Fruit fly (Drosophila melanogaster) whole organism, prepupa: ENCODE data around the gene CG10959.

ENCODE experiments used
- Blimp-1 ChIP-seq: fragments of 200-800 bp; sonication (Bioruptor generic); optimal IDR thresholded peaks from 3 replicates; lab custom pipeline; 2017; ENCODE audit warnings: missing biosample characterization, missing genetic modification characterization, mild to moderate bottlenecking, moderate library complexity, missing genetic modification reagents
- CG10631 ChIP-seq: fragments of 200-800 bp; sonication (Bioruptor generic); optimal IDR thresholded peaks from 2 replicates; lab custom pipeline; 2016; ENCODE audit warnings: missing biosample characterization, missing genetic modification characterization
- CG10669 ChIP-seq: fragments of 200-800 bp; sonication (Bioruptor generic); optimal IDR thresholded peaks from 3 replicates; lab custom pipeline; 2018; ENCODE audit warnings: missing biosample characterization, mild to moderate bottlenecking, missing genetic modification characterization, moderate library complexity
- CG11294 ChIP-seq: fragments of 200-800 bp; sonication (Bioruptor generic); IDR thresholded peaks from 2 replicates; pipeline ENCODE4 v1.3.6; 2022; ENCODE audit warnings: missing biosample characterization, missing genetic modification characterization
- CG11902 ChIP-seq: fragments of 200-800 bp; sonication (Bioruptor generic); optimal IDR thresholded peaks from 3 replicates; lab custom pipeline; 2016; ENCODE audit warnings: missing biosample characterization, missing genetic modification characterization
- CG15336 ChIP-seq: fragments of 200-800 bp; sonication (Bioruptor generic); IDR thresholded peaks from 2 replicates; pipeline ENCODE4 v1.3.6; 2022; ENCODE audit warnings: missing biosample characterization, missing genetic modification characterization
- CG1621 ChIP-seq: fragments of 200-800 bp; sonication (Bioruptor generic); optimal IDR thresholded peaks from 3 replicates; lab custom pipeline; 2018; ENCODE audit warnings: missing biosample characterization, mild to moderate bottlenecking, missing genetic modification characterization
- CG16779 ChIP-seq: fragments of 200-800 bp; sonication (Bioruptor generic); optimal IDR thresholded peaks from 3 replicates; lab custom pipeline; 2017; ENCODE audit warnings: missing biosample characterization, mild to moderate bottlenecking, missing genetic modification characterization
- CG3032 ChIP-seq: fragments of 200-800 bp; optimal IDR thresholded peaks from 2 replicates; lab custom pipeline; 2019; ENCODE audit warnings: missing biosample characterization, mild to moderate bottlenecking, missing genetic modification characterization, moderate library complexity
- CG31627 ChIP-seq: fragments of 200-800 bp; sonication (Bioruptor generic); optimal IDR thresholded peaks from 3 replicates; lab custom pipeline; 2016; ENCODE audit warnings: missing biosample characterization, missing genetic modification characterization
- CG32006 ChIP-seq: fragments of 200-800 bp; sonication (Bioruptor generic); optimal IDR thresholded peaks from 3 replicates; lab custom pipeline; 2017; ENCODE audit warnings: missing biosample characterization, mild to moderate bottlenecking, missing genetic modification characterization
- CG34406 ChIP-seq: fragments of 200-800 bp; sonication (Bioruptor generic); optimal IDR thresholded peaks from 3 replicates; lab custom pipeline; 2016; ENCODE audit warnings: missing biosample characterization, missing genetic modification characterization
- CG3919 ChIP-seq: fragments of 200-800 bp; sonication (Bioruptor generic); optimal IDR thresholded peaks from 3 replicates; lab custom pipeline; 2016; ENCODE audit warnings: missing biosample characterization, missing genetic modification characterization
- CG4318 ChIP-seq: fragments of 200-800 bp; sonication (Bioruptor generic); optimal IDR thresholded peaks from 3 replicates; lab custom pipeline; 2017; ENCODE audit warnings: missing biosample characterization, mild to moderate bottlenecking, missing genetic modification characterization
- CG6276 ChIP-seq: fragments of 200-800 bp; sonication (Bioruptor generic); optimal IDR thresholded peaks from 2 replicates; lab custom pipeline; 2017; ENCODE audit warnings: missing biosample characterization, mild to moderate bottlenecking, missing genetic modification characterization
- CG6792 ChIP-seq: fragments of 200-800 bp; sonication (Bioruptor generic); optimal IDR thresholded peaks from 3 replicates; lab custom pipeline; 2016; ENCODE audit warnings: missing biosample characterization, missing genetic modification characterization
- CG6808 ChIP-seq: fragments of 200-800 bp; sonication (Bioruptor generic); optimal IDR thresholded peaks from 3 replicates; lab custom pipeline; 2017; ENCODE audit warnings: missing biosample characterization, missing genetic modification characterization, mild to moderate bottlenecking, moderate library complexity, missing genetic modification reagents
- CG7368 ChIP-seq: fragments of 200-800 bp; sonication (Bioruptor generic); optimal IDR thresholded peaks from 3 replicates; lab custom pipeline; 2016; ENCODE audit warnings: missing biosample characterization, missing genetic modification characterization
- CG8119 ChIP-seq: fragments of 200-800 bp; sonication (Bioruptor generic); IDR thresholded peaks from 3 replicates; pipeline ENCODE4 v1.3.6; 2022; ENCODE audit warnings: missing biosample characterization, missing genetic modification characterization
- CG8319 ChIP-seq: fragments of 200-800 bp; sonication (Bioruptor generic); optimal IDR thresholded peaks from 3 replicates; lab custom pipeline; 2016; ENCODE audit warnings: missing biosample characterization, missing genetic modification characterization
- CG8632 ChIP-seq: fragments of 200-800 bp; sonication (Bioruptor generic); optimal IDR thresholded peaks from 3 replicates; lab custom pipeline; 2016; ENCODE audit warnings: missing biosample characterization, missing genetic modification characterization
- Eip75B ChIP-seq: fragments of 200-800 bp; sonication (Bioruptor generic); optimal IDR thresholded peaks from 3 replicates; lab custom pipeline; 2016; ENCODE audit warnings: missing biosample characterization, missing genetic modification characterization
- Eip78C ChIP-seq: fragments of 200-800 bp; sonication (Bioruptor generic); peaks from one replicate; lab custom pipeline; 2016; ENCODE audit warnings: missing biosample characterization, missing genetic modification characterization
- Eip93F ChIP-seq: fragments of 200-800 bp; sonication (Bioruptor generic); optimal IDR thresholded peaks from 2 replicates; lab custom pipeline; 2016; ENCODE audit warnings: missing biosample characterization, mild to moderate bottlenecking, missing genetic modification characterization
- Ets21C ChIP-seq: fragments of 200-800 bp; sonication (Bioruptor generic); optimal IDR thresholded peaks from 3 replicates; lab custom pipeline; 2016; ENCODE audit warnings: missing biosample characterization, missing genetic modification characterization
- Ets96B ChIP-seq: fragments of 200-800 bp; optimal IDR thresholded peaks from 2 replicates; lab custom pipeline; 2019; ENCODE audit warnings: missing biosample characterization, mild to moderate bottlenecking, missing genetic modification characterization, moderate library complexity
- Gug ChIP-seq: fragments of 200-800 bp; sonication (Bioruptor generic); IDR thresholded peaks from 2 replicates; pipeline ENCODE4 v1.3.6; 2022; ENCODE audit warnings: missing biosample characterization, missing genetic modification characterization
- Hr38 ChIP-seq: sonication (Bioruptor generic); optimal IDR thresholded peaks from 2 replicates; lab custom pipeline; 2016; ENCODE audit warnings: missing biosample characterization, missing genetic modification characterization
- Hr39 ChIP-seq: fragments of 200-800 bp; sonication (Bioruptor generic); optimal IDR thresholded peaks from 2 replicates; lab custom pipeline; 2016; ENCODE audit warnings: missing biosample characterization, missing genetic modification characterization
- Hr4 ChIP-seq: fragments of 200-800 bp; sonication (Bioruptor generic); optimal IDR thresholded peaks from 3 replicates; lab custom pipeline; 2016; ENCODE audit warnings: missing biosample characterization, missing genetic modification characterization
- Met ChIP-seq: fragments of 200-800 bp; sonication (Bioruptor generic); optimal IDR thresholded peaks from 3 replicates; lab custom pipeline; 2016; ENCODE audit warnings: missing biosample characterization, missing genetic modification characterization
- Smox ChIP-seq: fragments of 200-800 bp; sonication (Bioruptor generic); optimal IDR thresholded peaks from 3 replicates; lab custom pipeline; 2016; ENCODE audit warnings: missing biosample characterization, missing genetic modification characterization
- Sox102F ChIP-seq: fragments of 200-800 bp; sonication (Bioruptor generic); optimal IDR thresholded peaks from 2 replicates; lab custom pipeline; 2016; ENCODE audit warnings: missing biosample characterization, mild to moderate bottlenecking, missing genetic modification characterization
- Sox14 ChIP-seq: fragments of 200-800 bp; sonication (Bioruptor generic); optimal IDR thresholded peaks from 3 replicates; lab custom pipeline; 2016; ENCODE audit warnings: missing biosample characterization, missing genetic modification characterization
- Sox15 ChIP-seq: fragments of 200-800 bp; sonication (Bioruptor generic); optimal IDR thresholded peaks from 3 replicates; lab custom pipeline; 2016; ENCODE audit warnings: missing biosample characterization, missing genetic modification characterization
- achi ChIP-seq: fragments of 200-800 bp; sonication (Bioruptor generic); optimal IDR thresholded peaks from 3 replicates; lab custom pipeline; 2016; ENCODE audit warnings: missing biosample characterization, missing genetic modification characterization
- acj6 ChIP-seq: fragments of 200-800 bp; sonication (Bioruptor generic); optimal IDR thresholded peaks from 3 replicates; lab custom pipeline; 2016; ENCODE audit warnings: missing biosample characterization, missing genetic modification characterization
- cyc ChIP-seq: fragments of 200-800 bp; sonication (Bioruptor generic); optimal IDR thresholded peaks from 3 replicates; lab custom pipeline; 2016; ENCODE audit warnings: missing biosample characterization, missing genetic modification characterization
- dac ChIP-seq: fragments of 200-800 bp; sonication (Bioruptor generic); optimal IDR thresholded peaks from 2 replicates; lab custom pipeline; 2017; ENCODE audit warnings: missing biosample characterization, mild to moderate bottlenecking, missing genetic modification characterization
- dsx ChIP-seq: fragments of 200-800 bp; optimal IDR thresholded peaks from 3 replicates; lab custom pipeline; 2019; ENCODE audit warnings: missing biosample characterization, mild to moderate bottlenecking, missing genetic modification characterization, moderate library complexity; ENCODE audit not compliant: poor library complexity, severe bottlenecking
- esn ChIP-seq: fragments of 200-800 bp; sonication (Bioruptor generic); optimal IDR thresholded peaks from 2 replicates; lab custom pipeline; 2016; ENCODE audit warnings: missing biosample characterization, mild to moderate bottlenecking, missing genetic modification characterization, moderate library complexity
- fd85E ChIP-seq: fragments of 200-800 bp; sonication (Bioruptor generic); optimal IDR thresholded peaks from 3 replicates; lab custom pipeline; 2016; ENCODE audit warnings: missing biosample characterization, missing genetic modification characterization
- fkh ChIP-seq: fragments of 200-800 bp; sonication (Bioruptor generic); optimal IDR thresholded peaks from 3 replicates; lab custom pipeline; 2017; ENCODE audit warnings: missing biosample characterization, mild to moderate bottlenecking, missing genetic modification characterization, moderate library complexity
- net ChIP-seq: fragments of 200-800 bp; sonication (Bioruptor generic); optimal IDR thresholded peaks from 3 replicates; lab custom pipeline; 2016; ENCODE audit warnings: missing biosample characterization, missing genetic modification characterization
- pdm3 ChIP-seq: fragments of 200-800 bp; sonication (Bioruptor generic); optimal IDR thresholded peaks from 3 replicates; lab custom pipeline; 2016; ENCODE audit warnings: missing biosample characterization, missing genetic modification characterization
- salr ChIP-seq, 2 experiments: fragments of 200-800 bp; sonication (Bioruptor generic); optimal IDR thresholded peaks; 3 replicates each; lab custom pipeline; 2016 to 2018; ENCODE audit warnings: missing biosample characterization in 2 of 2, missing genetic modification characterization in 2 of 2, mild to moderate bottlenecking in 1 of 2
- spab ChIP-seq: fragments of 200-800 bp; sonication (Bioruptor generic); optimal IDR thresholded peaks from 2 replicates; lab custom pipeline; 2017; ENCODE audit warnings: missing biosample characterization, mild to moderate bottlenecking, missing genetic modification characterization, missing genetic modification reagents
- ss ChIP-seq, 2 experiments: fragments of 200-800 bp; sonication (Bioruptor generic); optimal IDR thresholded peaks; 2 replicates in 1 of 2; 3 replicates in 1 of 2; lab custom pipeline; 2017 to 2018; ENCODE audit warnings: mild to moderate bottlenecking in 2 of 2, missing biosample characterization in 2 of 2, missing genetic modification characterization in 2 of 2, moderate library complexity in 1 of 2
- vri ChIP-seq: fragments of 200-800 bp; sonication (Bioruptor generic); optimal IDR thresholded peaks from 3 replicates; lab custom pipeline; 2016; ENCODE audit warnings: missing biosample characterization, mild to moderate bottlenecking, missing genetic modification characterization

CG10959 gene

DNA sequence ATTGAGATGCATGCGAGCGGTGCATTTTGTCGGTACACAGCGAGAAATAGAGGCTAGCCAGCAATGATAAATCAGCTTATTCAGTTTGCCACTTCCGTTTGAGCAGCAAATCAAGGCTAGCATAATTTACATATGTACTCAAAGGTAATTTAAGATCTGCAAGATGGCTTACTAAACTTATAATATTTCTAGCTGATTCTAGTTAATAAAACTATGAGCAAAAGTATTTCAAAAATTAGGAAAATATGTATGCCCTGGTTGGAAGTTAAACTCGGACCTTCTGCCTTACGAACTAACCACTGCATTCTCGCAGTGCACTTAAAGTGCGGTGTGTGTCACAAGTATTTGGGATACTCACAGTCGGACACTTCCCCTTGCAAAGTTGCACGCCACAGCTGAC, 25.7 kb upstream of the CG10959 start (continued):
- TF ChIP-seq CG34406 (GFP tag; lab: Kevin White, UChicago): no peak
- TF ChIP-seq Eip78C (GFP tag; lab: Kevin White, UChicago): peak; percentile 92
- TF ChIP-seq ss (GFP tag; optimal IDR thresholded peaks at IDR 0.05; lab: Kevin White, UChicago): peak; percentile 67 to 78
- TF ChIP-seq Ets96B (tag; lab: Kevin White, UChicago): peak; percentile 17
- peak; percentile 85 for TF ChIP-seq CG32006
- no peak for TF ChIP-seq Ets21C (GFP tag; lab: Kevin White, UChicago)
- TF ChIP-seq dsx (GFP tag; lab: Kevin White, UChicago): peak; percentile 27

DNA sequence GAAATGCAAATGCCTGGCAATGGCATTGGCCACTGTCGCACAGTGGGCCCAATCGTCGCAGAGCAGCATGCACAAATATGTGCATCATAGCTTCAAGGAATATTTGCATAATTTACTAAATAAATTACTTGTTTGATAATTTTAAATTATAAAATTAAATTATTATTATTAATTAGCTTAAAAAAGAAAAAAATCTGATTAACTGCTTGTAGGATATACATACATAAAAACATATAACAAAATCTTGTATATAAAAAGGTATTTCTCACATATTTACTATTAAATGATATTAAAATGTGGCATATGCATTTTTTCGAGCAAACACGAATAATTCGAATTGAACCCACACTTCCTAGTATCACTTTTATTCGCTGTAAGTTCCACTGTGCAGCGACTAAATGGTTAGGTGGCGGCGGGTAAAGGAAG, 23.3 kb upstream of the CG10959 start:
- TF ChIP-seq CG6808: no peak
- peak; percentile 39; the same call in 1 of the 2 replicates for TF ChIP-seq CG11294 (GFP tag; lab: Robert Waterston, UW)
- no peak for TF ChIP-seq Sox15 (GFP tag; lab: Kevin White, UChicago)
- TF ChIP-seq Eip93F (GFP tag; lab: Kevin White, UChicago): no peak
- no peak for TF ChIP-seq Sox14 (GFP tag; lab: Kevin White, UChicago)
- TF ChIP-seq Sox102F: no peak
- TF ChIP-seq cyc (GFP tag; lab: Kevin White, UChicago): no peak
- TF ChIP-seq CG8319 (GFP tag; lab: Kevin White, UChicago): no peak
- no peak for TF ChIP-seq pdm3 (GFP tag; lab: Kevin White, UChicago)
- TF ChIP-seq CG6792: no peak
- TF ChIP-seq net (GFP tag; lab: Kevin White, UChicago): no peak
- no peak for TF ChIP-seq dac (GFP tag; lab: Kevin White, UChicago)
- no peak for TF ChIP-seq esn
- no peak for TF ChIP-seq CG1621 (tag; lab: Kevin White, UChicago)
- TF ChIP-seq CG10631 (GFP tag; lab: Kevin White, UChicago): peak; percentile 23
- TF ChIP-seq ss (GFP tag; optimal IDR thresholded peaks at IDR 0.05; lab: Kevin White, UChicago): no peak
- TF ChIP-seq Blimp-1 (GFP tag; lab: Kevin White, UChicago): no peak
- no peak for TF ChIP-seq Hr38 (GFP tag; lab: Kevin White, UChicago)
- TF ChIP-seq CG8119 (GFP tag; lab: Robert Waterston, UW): peak; percentile 48; the same call in 2 of the 3 replicates
- TF ChIP-seq vri: no peak
- peak; percentile 60 for TF ChIP-seq CG4318 (GFP tag; lab: Kevin White, UChicago)
- TF ChIP-seq Eip75B: no peak
- peak; percentile 6 for TF ChIP-seq Hr4
- no peak for TF ChIP-seq CG10669 (GFP tag; lab: Kevin White, UChicago)
- TF ChIP-seq CG32006: peak; percentile 81
- TF ChIP-seq CG11902: no peak
- no peak for TF ChIP-seq CG16779 (tag; lab: Kevin White, UChicago)
- TF ChIP-seq CG8632 (GFP tag; lab: Kevin White, UChicago): no peak
- TF ChIP-seq dsx (GFP tag; lab: Kevin White, UChicago): no peak
- TF ChIP-seq acj6 (GFP tag; lab: Kevin White, UChicago): peak; percentile 12
- no peak for TF ChIP-seq CG31627 (GFP tag; lab: Kevin White, UChicago)
- TF ChIP-seq CG34406 (GFP tag; lab: Kevin White, UChicago): no peak
- TF ChIP-seq CG3919 (GFP tag; lab: Kevin White, UChicago): peak; percentile 3
- no peak for TF ChIP-seq fkh (GFP tag; lab: Kevin White, UChicago)
- TF ChIP-seq achi: peak; percentile 23
- TF ChIP-seq CG6276 (GFP tag; lab: Kevin White, UChicago): peak; percentile 47
- no peak for TF ChIP-seq fd85E (GFP tag; lab: Kevin White, UChicago)
- no peak for TF ChIP-seq Smox (GFP tag; lab: Kevin White, UChicago)
- TF ChIP-seq Met (GFP tag; lab: Kevin White, UChicago): no peak
- TF ChIP-seq salr (GFP tag; optimal IDR thresholded peaks at IDR 0.05; lab: Kevin White, UChicago): peak in 1 of 2 experiments; percentile 13
- no peak for TF ChIP-seq Gug (GFP tag; lab: Robert Waterston, UW)
- no peak for TF ChIP-seq CG7368
- peak; percentile 67 for TF ChIP-seq Eip78C (GFP tag; lab: Kevin White, UChicago)
- TF ChIP-seq CG15336 (GFP tag; lab: Robert Waterston, UW): peak; percentile 54
- TF ChIP-seq Hr39 (GFP tag; lab: Kevin White, UChicago): no peak
- TF ChIP-seq spab (GFP tag; lab: Kevin White, UChicago): no peak
- TF ChIP-seq CG3032 (tag; lab: Kevin White, UChicago): no peak
